Worm (Caenorhabditis elegans): ENCODE measurements around the gene C49G7.12.

The C49G7.12 gene

DNA sequence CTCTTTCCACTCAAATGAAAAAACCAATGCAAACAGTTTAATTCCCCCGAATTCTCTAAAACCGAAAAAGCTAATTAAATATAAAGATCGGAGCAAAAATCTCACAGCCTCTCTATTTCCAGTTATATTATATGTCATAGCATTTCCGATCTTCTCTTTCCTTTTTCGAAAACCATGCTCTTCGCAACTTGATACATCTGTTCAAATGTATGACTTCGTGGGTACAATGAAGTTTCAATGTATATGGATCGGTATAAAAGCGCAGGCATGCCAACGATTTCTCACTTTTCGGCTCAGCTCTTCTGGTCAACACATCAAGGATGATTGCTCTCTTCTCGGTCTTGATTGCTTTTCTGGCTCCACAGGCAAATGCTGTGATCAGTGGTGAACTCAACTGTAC, 7.9 kb downstream of the C49G7.12 start, which contains the start of gene phat-7:
Gene phat-7 (plus strand): TSS at position 301 of the 400 bp plus-strand sequence.
- no peak for TF ChIP-seq pha-4 (GFP tag; IDR thresholded peaks at IDR 0.05)
- TF ChIP-seq pha-4 (tag; optimal IDR thresholded peaks at IDR 0.05), result no peak
- TF ChIP-seq snpc-4 (tag; optimal IDR thresholded peaks at IDR 0.05), result no peak
- no peak for TF ChIP-seq unc-130 (GFP tag; optimal IDR thresholded peaks at IDR 0.05)
- TF ChIP-seq Y48G9A.11 (GFP tag; IDR thresholded peaks at IDR 0.05), result no peak
- no peak for TF ChIP-seq lsy-2 (tag; optimal IDR thresholded peaks at IDR 0.05)
- TF ChIP-seq nhr-76 (tag; optimal IDR thresholded peaks at IDR 0.05), result no peak
- no peak for TF ChIP-seq F49E8.2 (tag; optimal IDR thresholded peaks at IDR 0.05; ENCODE audit: borderline replicate concordance)
- TF ChIP-seq Y105C5A.15 (GFP tag; IDR thresholded peaks at IDR 0.05), result no peak
- TF ChIP-seq zip-2 (tag; optimal IDR thresholded peaks at IDR 0.05), result no peak
- TF ChIP-seq fkh-10 (GFP tag; optimal IDR thresholded peaks at IDR 0.05), result no peak
- no peak for TF ChIP-seq ZK337.2 (GFP tag; IDR thresholded peaks at IDR 0.05)
- TF ChIP-seq nhr-11 (tag; optimal IDR thresholded peaks at IDR 0.05), result no peak
- no peak for TF ChIP-seq lin-29 (GFP tag; IDR thresholded peaks at IDR 0.05)
- TF ChIP-seq daf-16 (GFP tag; optimal IDR thresholded peaks at IDR 0.05), result no peak
- TF ChIP-seq daf-16 (tag; optimal IDR thresholded peaks at IDR 0.05), result no peak
- no peak for TF ChIP-seq ceh-82 (tag; optimal IDR thresholded peaks at IDR 0.05)
- no peak for TF ChIP-seq ztf-11 (tag; optimal IDR thresholded peaks at IDR 0.05)
- TF ChIP-seq attf-4 (tag; optimal IDR thresholded peaks at IDR 0.05), result no peak

DNA sequence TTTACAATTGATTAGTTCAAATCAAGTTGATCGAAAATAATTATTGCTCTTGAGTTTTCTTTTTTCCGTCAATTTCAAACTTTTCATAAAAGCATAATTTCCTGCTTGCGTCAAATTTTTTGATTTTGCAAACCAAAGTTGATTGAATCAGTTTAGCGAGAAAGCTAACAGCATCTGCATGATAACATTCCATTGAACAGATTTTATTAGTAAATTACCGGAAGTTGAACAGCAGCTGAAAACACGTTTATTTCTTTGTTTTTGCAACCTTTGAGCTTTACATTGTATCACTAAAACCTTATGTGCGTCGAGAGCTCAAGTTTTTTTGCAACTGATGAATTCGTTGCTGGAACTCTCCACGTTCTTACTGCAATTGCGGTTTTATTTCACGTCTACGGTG, 9.3 kb downstream of the C49G7.12 start, which contains the start of gene srh-169:
Gene srh-169 (plus strand): TSS at position 301 of the 400 bp plus-strand sequence.
- TF ChIP-seq ces-1 (GFP tag; optimal IDR thresholded peaks at IDR 0.05) (no peak), unc-62 (GFP tag; optimal IDR thresholded peaks at IDR 0.05 in 1 of 2) (peak in 1 of 2 experiments; percentile 58), unc-62 (tag; optimal IDR thresholded peaks at IDR 0.05) (no peak)

DNA sequence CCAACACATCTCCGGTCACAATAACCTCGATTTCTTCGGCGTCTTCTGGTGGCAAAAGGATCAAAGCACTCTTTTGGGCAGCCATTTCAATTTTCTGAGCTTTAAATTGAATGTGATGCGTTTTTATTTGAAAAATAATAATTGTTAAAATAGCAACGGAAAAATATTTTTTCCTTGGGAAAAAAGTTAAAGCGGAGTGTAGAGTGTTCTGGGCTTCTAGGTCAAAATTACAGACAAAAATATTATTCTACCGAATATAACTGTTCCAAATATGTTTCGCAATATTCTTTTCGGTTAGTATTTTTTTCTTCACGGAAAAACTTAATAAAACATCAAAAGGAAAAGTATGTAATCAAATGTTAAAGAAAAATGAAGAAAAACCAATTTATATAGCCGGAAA, 16.8 kb downstream of the C49G7.12 start, which contains the start of gene djr-1.2:
Gene djr-1.2 (minus strand): TSS at position 101 of the 400 bp plus-strand sequence.
- TF ChIP-seq Y105C5A.15 (GFP tag; IDR thresholded peaks at IDR 0.05), result no peak
- TF ChIP-seq set-16 (GFP tag; IDR thresholded peaks at IDR 0.05), result no peak
- TF ChIP-seq mxl-3 (GFP tag; optimal IDR thresholded peaks at IDR 0.05), result no peak
- TF ChIP-seq jun-1 (tag; optimal IDR thresholded peaks at IDR 0.05), result no peak
- TF ChIP-seq R02D3.7 (tag; optimal IDR thresholded peaks at IDR 0.05), result no peak
- TF ChIP-seq egl-27 (tag; optimal IDR thresholded peaks at IDR 0.05), result no peak
- TF ChIP-seq zag-1 (tag; optimal IDR thresholded peaks at IDR 0.05), result no peak
- TF ChIP-seq pqm-1 (tag; optimal IDR thresholded peaks at IDR 0.05), result no peak
- TF ChIP-seq fos-1 (tag; optimal IDR thresholded peaks at IDR 0.05), result no peak
- no peak for TF ChIP-seq lir-3 (tag; optimal IDR thresholded peaks at IDR 0.05)
- TF ChIP-seq vab-7 (GFP tag; IDR thresholded peaks at IDR 0.05), result no peak
- no peak for TF ChIP-seq ces-1 (GFP tag; optimal IDR thresholded peaks at IDR 0.05)
- no peak for TF ChIP-seq T26A8.4 (GFP tag; IDR thresholded peaks at IDR 0.05)
- TF ChIP-seq hmg-1.1 (GFP tag; IDR thresholded peaks at IDR 0.05), result no peak
- TF ChIP-seq nhr-77 (tag; optimal IDR thresholded peaks at IDR 0.05), result no peak
- TF ChIP-seq dmd-8 (GFP tag; IDR thresholded peaks at IDR 0.05), result no peak
- no peak for TF ChIP-seq snpc-4 (tag; optimal IDR thresholded peaks at IDR 0.05)

DNA sequence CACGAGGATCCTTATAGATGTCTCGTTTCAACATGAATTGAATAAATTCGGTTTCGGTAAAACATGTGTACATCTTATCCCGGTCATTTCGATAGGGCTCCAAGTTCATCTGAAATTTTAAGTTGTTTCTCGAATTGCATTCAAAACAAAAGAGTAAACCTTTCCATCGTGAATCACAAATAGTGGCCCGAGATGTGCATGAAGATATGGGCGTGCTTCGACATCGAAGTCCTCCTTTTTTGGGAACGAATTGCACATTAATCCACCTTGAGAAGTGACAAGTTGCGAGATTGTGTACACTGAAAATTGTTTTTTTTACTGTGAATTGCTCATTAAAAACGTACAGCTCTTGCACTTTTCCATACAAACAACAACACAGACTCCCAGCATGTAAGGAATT, 18.0 kb downstream of the C49G7.12 start:
- TF ChIP-seq unc-62 (GFP tag; optimal IDR thresholded peaks at IDR 0.05 in 1 of 2), result peak in 1 of 2 experiments; percentile 93
- TF ChIP-seq unc-62 (tag; optimal IDR thresholded peaks at IDR 0.05), result no peak
- TF ChIP-seq tag-97 (GFP tag; IDR thresholded peaks at IDR 0.05), result no peak

Data from whole organism, L4 larva.